Fruit fly (Drosophila melanogaster): Measurements from ENCODE around the gene obst-I.
A peak's percentile ranks its signal among the peaks of the same experiment; 100 is the strongest.

The obst-I gene

DNA sequence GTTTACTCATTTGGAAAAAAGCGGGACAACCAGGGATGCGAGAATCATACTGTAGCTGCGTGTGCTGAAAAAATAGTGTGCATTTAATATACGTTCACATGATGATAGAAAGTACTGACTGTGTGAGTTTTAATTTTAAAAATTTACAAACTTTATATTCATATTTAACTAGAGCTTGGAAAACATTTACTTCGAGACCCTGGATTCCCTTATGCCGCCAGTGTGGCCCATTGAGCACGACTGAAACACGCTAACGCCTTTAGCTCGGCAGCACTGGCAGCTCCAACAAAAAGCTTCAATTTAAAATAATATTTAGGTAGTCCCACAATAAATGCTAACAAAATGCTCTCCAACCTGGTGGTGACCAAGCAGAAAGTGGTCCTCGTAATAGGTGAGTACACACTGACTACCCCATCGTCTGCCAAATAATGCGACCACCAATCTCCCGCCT, 10.2 kb upstream of the obst-I start, which contains the start of the genes CG1275 and Elp5 (continued):
- TF ChIP-seq Kr (GFP tag; optimal IDR thresholded peaks at IDR 0.05) (peak; percentile 45), Rx (GFP tag; IDR thresholded peaks at IDR 0.05) (peak; percentile 99), CG9932 (GFP tag; IDR thresholded peaks at IDR 0.05) (peak; percentile 99), zen (tag; optimal IDR thresholded peaks at IDR 0.05) (peak; percentile 93), CG8765 (GFP tag; IDR thresholded peaks at IDR 0.05) (peak; percentile 99), Pdp1 (GFP tag; optimal IDR thresholded peaks at IDR 0.05) (peak; percentile 98), CkIIα-i1 (GFP tag; IDR thresholded peaks at IDR 0.05) (peak; percentile 97), CG15601 (tag; optimal IDR thresholded peaks at IDR 0.05) (peak; percentile 96), Sox100B (GFP tag; optimal IDR thresholded peaks at IDR 0.05) (peak; percentile 91), CG6689 (GFP tag; IDR thresholded peaks at IDR 0.05) (peak; percentile 99), br (optimal IDR thresholded peaks at IDR 0.05) (no peak), fu2 (GFP tag; optimal IDR thresholded peaks at IDR 0.05) (peak; percentile 95), CG15514 (GFP tag; optimal IDR thresholded peaks at IDR 0.05) (peak; percentile 92), dm (GFP tag; optimal IDR thresholded peaks at IDR 0.05) (peak; percentile 93), CG6683 (GFP tag; optimal IDR thresholded peaks at IDR 0.05) (peak; percentile 90), ewg (GFP tag; optimal IDR thresholded peaks at IDR 0.05) (peak; percentile 95), MBD-R2 (GFP tag; IDR thresholded peaks at IDR 0.05) (peak; percentile 100), z (GFP tag; IDR thresholded peaks at IDR 0.05) (peak; percentile 86), prd (optimal IDR thresholded peaks at IDR 0.05) (no peak), prd (GFP tag; IDR thresholded peaks at IDR 0.05) (peak; percentile 100), knrl (GFP tag; IDR thresholded peaks at IDR 0.05; ENCODE audit: partially characterized antibody) (peak; percentile 45; the same call in 2 of the 3 replicates), Eip74EF (GFP tag; optimal IDR thresholded peaks at IDR 0.05) (peak in 1 of 2 experiments; percentile 95), bowl (GFP tag; IDR thresholded peaks at IDR 0.05) (peak; percentile 98), CG7786 (GFP tag; optimal IDR thresholded peaks at IDR 0.05) (peak; percentile 97), ems (GFP tag; optimal IDR thresholded peaks at IDR 0.05) (peak; percentile 96), CG7963 (GFP tag; IDR thresholded peaks at IDR 0.05; ENCODE audit: partially characterized antibody) (no peak), CG1024 (GFP tag; IDR thresholded peaks at IDR 0.05) (peak; percentile 98), ken (GFP tag; IDR thresholded peaks at IDR 0.05) (peak; percentile 100), rib (GFP tag; IDR thresholded peaks at IDR 0.05) (peak; percentile 99), sc (optimal IDR thresholded peaks at IDR 0.05) (no peak), sc (GFP tag; optimal IDR thresholded peaks at IDR 0.05) (peak; percentile 95), pnt (GFP tag; optimal IDR thresholded peaks at IDR 0.05) (peak; percentile 97), phol (tag; optimal IDR thresholded peaks at IDR 0.05) (peak; percentile 96), nmo (GFP tag; optimal IDR thresholded peaks at IDR 0.05) (peak; percentile 98), Dbx (GFP tag; IDR thresholded peaks at IDR 0.05) (peak; percentile 99), h (optimal IDR thresholded peaks at IDR 0.05) (no peak), sens-2 (GFP tag; IDR thresholded peaks at IDR 0.05) (peak; percentile 99), CG12299 (tag; optimal IDR thresholded peaks at IDR 0.05) (peak; percentile 97), peb (GFP tag; IDR thresholded peaks at IDR 0.05) (peak; percentile 99), CG11695 (GFP tag; IDR thresholded peaks at IDR 0.05) (peak; percentile 99), psq (GFP tag; optimal IDR thresholded peaks at IDR 0.05) (peak; percentile 91), CG9437 (GFP tag; optimal IDR thresholded peaks at IDR 0.05) (peak; percentile 92), fd102C (GFP tag; optimal IDR thresholded peaks at IDR 0.05) (peak; percentile 80), slp2 (GFP tag; optimal IDR thresholded peaks at IDR 0.05) (peak; percentile 96), org-1 (GFP tag; optimal IDR thresholded peaks at IDR 0.05) (peak; percentile 95), stwl (tag; optimal IDR thresholded peaks at IDR 0.05) (peak; percentile 75), kni (GFP tag; optimal IDR thresholded peaks at IDR 0.05) (peak; percentile 65), CG18262 (tag; optimal IDR thresholded peaks at IDR 0.05) (peak; percentile 98), Lhr (GFP tag; optimal IDR thresholded peaks at IDR 0.05) (peak; percentile 94), HLHmδ (GFP tag; optimal IDR thresholded peaks at IDR 0.05) (no peak), fru (optimal IDR thresholded peaks at IDR 0.05) (no peak), ac (GFP tag; optimal IDR thresholded peaks at IDR 0.05) (peak; percentile 80)

Data from whole organism, embryonic.